Fruit fly (Drosophila melanogaster) whole organism, prepupa: ENCODE data around the gene CG6465.

Experiments used
- CG11294 ChIP-seq: fragments of 200-800 bp; sonication (Bioruptor generic); IDR thresholded peaks from 2 replicates; pipeline ENCODE4 v1.3.6; 2022; ENCODE audit warnings: missing biosample characterization, missing genetic modification characterization
- CG15336 ChIP-seq: fragments of 200-800 bp; sonication (Bioruptor generic); IDR thresholded peaks from 2 replicates; pipeline ENCODE4 v1.3.6; 2022; ENCODE audit warnings: missing biosample characterization, missing genetic modification characterization
- CG16779 ChIP-seq: fragments of 200-800 bp; sonication (Bioruptor generic); optimal IDR thresholded peaks from 3 replicates; lab custom pipeline; 2017; ENCODE audit warnings: missing biosample characterization, mild to moderate bottlenecking, missing genetic modification characterization
- CG6276 ChIP-seq: fragments of 200-800 bp; sonication (Bioruptor generic); optimal IDR thresholded peaks from 2 replicates; lab custom pipeline; 2017; ENCODE audit warnings: missing biosample characterization, mild to moderate bottlenecking, missing genetic modification characterization
- CG6792 ChIP-seq: fragments of 200-800 bp; sonication (Bioruptor generic); optimal IDR thresholded peaks from 3 replicates; lab custom pipeline; 2016; ENCODE audit warnings: missing biosample characterization, missing genetic modification characterization
- OdsH ChIP-seq: fragments of 200-800 bp; sonication (Bioruptor generic); optimal IDR thresholded peaks from 3 replicates; lab custom pipeline; 2016; ENCODE audit warnings: missing biosample characterization, missing genetic modification characterization
- Sox15 ChIP-seq: fragments of 200-800 bp; sonication (Bioruptor generic); optimal IDR thresholded peaks from 3 replicates; lab custom pipeline; 2016; ENCODE audit warnings: missing biosample characterization, missing genetic modification characterization
- dsx ChIP-seq: fragments of 200-800 bp; optimal IDR thresholded peaks from 3 replicates; lab custom pipeline; 2019; ENCODE audit warnings: missing biosample characterization, mild to moderate bottlenecking, missing genetic modification characterization, moderate library complexity; ENCODE audit not compliant: poor library complexity, severe bottlenecking
- eg ChIP-seq: fragments of 200-800 bp; sonication (Bioruptor generic); IDR thresholded peaks from 3 replicates; pipeline ENCODE4 v1.3.6; 2022; ENCODE audit warnings: missing biosample characterization, missing genetic modification characterization
- net ChIP-seq: fragments of 200-800 bp; sonication (Bioruptor generic); optimal IDR thresholded peaks from 3 replicates; lab custom pipeline; 2016; ENCODE audit warnings: missing biosample characterization, missing genetic modification characterization

DNA sequence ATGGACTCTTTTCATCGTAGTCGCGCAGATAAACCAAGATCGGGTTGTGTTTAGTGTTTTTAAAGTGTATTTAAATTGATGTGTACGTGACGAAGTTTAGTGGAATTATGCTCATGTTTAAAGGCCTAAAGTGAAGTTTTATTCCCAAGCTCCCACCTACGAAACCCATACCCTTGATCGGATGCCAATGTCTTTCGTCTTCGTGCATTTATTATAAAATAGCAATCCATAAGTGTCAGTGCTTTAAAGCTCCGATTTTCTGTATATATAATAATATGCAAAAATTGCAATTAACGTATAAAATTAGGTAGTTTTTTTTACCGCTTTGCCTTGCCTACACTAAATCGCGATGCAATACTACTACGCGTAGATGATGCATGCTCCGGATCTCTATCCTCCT is 27.9 kb upstream of the CG6465 start, which contains the start of gene CG31391:
- TF ChIP-seq CG15336, result no peak
- TF ChIP-seq CG16779 (tag; lab: Kevin White, UChicago), result no peak
- no peak for TF ChIP-seq net (GFP tag; lab: Kevin White, UChicago)
- no peak for TF ChIP-seq CG11294 (GFP tag; lab: Robert Waterston, UW)
- no peak for TF ChIP-seq eg (GFP tag; lab: Robert Waterston, UW)
- no peak for TF ChIP-seq OdsH (GFP tag; lab: Kevin White, UChicago)
- no peak for TF ChIP-seq dsx (GFP tag; lab: Kevin White, UChicago)
- no peak for TF ChIP-seq Sox15
- no peak for TF ChIP-seq CG6792 (GFP tag; lab: Kevin White, UChicago)
- no peak for TF ChIP-seq CG6276 (GFP tag; lab: Kevin White, UChicago)
